Worm (Caenorhabditis elegans) whole organism, late embryonic: ENCODE results near the gene cyn-8.

ENCODE experiments used
- C38D4.7 ChIP-seq: fragments of 200-800 bp; sonication (Bioruptor generic); optimal IDR thresholded peaks from 2 replicates; lab custom pipeline; 2018; ENCODE audit warnings: mild to moderate bottlenecking, missing genetic modification characterization, moderate library complexity, missing compliant biosample characterization
- ama-1 ChIP-seq: fragments of 150-350 bp; optimal IDR thresholded peaks from 2 replicates; lab custom pipeline; 2014
- dve-1 ChIP-seq: sonication (generic microtip); optimal IDR thresholded peaks from 2 replicates; lab custom pipeline; 2017; ENCODE audit warnings: antibody characterized with exemption, mild to moderate bottlenecking, missing genetic modification characterization, missing compliant biosample characterization
- fkh-10 ChIP-seq: fragments of 150-350 bp; optimal IDR thresholded peaks from 2 replicates; lab custom pipeline; 2014; ENCODE audit warnings: missing biosample characterization, missing genetic modification reagents, missing genetic modification characterization
- mec-3 ChIP-seq: sonication (generic microtip); optimal IDR thresholded peaks from 2 replicates; lab custom pipeline; 2016; ENCODE audit warnings: borderline replicate concordance, missing genetic modification characterization, missing compliant biosample characterization
- sdc-2 ChIP-seq: sonication (generic microtip); optimal IDR thresholded peaks from 2 replicates; lab custom pipeline; 2016; ENCODE audit warnings: missing genotype, missing genetic modification characterization, missing compliant biosample characterization
- sox-2 ChIP-seq: fragments of 200-800 bp; sonication (Bioruptor generic); IDR thresholded peaks from 2 replicates; pipeline ENCODE4 v1.3.6; 2022; ENCODE audit warnings: missing genetic modification reagents, missing genetic modification characterization, missing compliant biosample characterization
- tbx-7 ChIP-seq: sonication (generic microtip); optimal IDR thresholded peaks from 2 replicates; lab custom pipeline; 2016; ENCODE audit warnings: missing genotype, missing genetic modification characterization, missing compliant biosample characterization

DNA sequence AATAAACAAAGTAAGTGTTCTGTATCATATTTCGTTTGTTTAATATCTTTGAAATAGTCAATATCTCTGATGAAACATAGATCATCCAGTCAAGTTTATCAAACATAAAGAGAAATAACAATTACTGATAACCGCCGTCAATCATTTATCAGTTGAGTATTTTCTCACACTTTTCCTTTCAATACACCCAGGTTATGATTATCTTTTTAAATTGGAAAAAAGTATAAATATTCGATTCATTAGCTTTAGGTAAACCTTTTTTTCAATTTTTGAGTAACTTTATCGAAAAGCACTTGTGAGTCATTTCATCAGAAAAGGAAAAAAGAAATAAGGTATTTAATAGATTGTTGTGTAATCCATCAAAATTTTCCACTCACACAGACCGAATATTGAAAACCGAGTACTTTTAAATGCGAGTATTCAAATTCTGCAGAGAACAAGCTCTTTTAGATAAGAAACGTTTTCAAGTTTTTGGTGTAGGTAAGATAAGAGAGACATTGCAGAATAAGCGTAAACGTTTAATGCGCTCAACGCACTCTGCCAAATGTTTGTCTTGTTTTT lies 19.6 kb upstream of the cyn-8 start:
- no peak for TF ChIP-seq mec-3 (tag; lab: Kevin White, UChicago)
- no peak for TF ChIP-seq C38D4.7 (GFP tag; lab: Kevin White, UChicago)
- no peak for TF ChIP-seq dve-1
- no peak for TF ChIP-seq sox-2 (GFP tag; lab: Robert Waterston, UW)
- no peak for TF ChIP-seq tbx-7 (tag; lab: Kevin White, UChicago)
- TF ChIP-seq sdc-2 = no peak
- no peak for TF ChIP-seq fkh-10 (GFP tag; lab: Kevin White, UChicago)
- TF ChIP-seq ama-1 (lab: Kevin White, UChicago) = no peak
